Worm (Caenorhabditis elegans): ENCODE results near the gene ceh-18.
A peak's percentile ranks its signal among the peaks of the same experiment; 100 is the strongest.

Gene ceh-18

DNA sequence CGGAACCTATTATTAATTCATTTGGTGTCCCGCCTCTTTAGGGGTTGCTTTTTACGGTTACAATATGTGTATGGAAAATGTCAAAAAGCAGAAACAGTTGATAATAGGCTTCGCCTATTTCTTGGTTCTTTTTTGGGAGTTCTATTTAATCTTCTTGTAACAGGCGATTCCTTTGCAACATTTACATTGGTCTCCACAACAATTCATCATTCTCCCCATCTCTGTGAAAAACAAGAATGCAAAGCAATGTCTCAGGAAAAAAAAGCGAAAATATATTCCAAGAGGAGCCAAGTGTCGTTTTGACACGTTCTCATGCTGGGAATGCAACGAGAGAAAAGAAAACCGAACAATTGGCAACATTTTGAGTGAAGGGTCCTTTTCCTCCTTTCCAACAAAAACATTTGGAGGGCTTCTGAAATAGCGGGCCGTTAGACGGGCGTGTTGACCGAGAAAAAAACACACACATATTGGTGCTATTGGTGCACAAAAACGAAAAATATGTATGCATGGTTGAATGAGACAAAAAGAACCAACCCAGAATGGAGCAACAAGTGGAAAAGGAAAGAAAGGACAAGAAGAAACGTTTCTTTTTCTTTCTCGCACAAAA, 28.9 kb downstream of the ceh-18 start:
- TF ChIP-seq nhr-23 (tag; optimal IDR thresholded peaks at IDR 0.05) (no peak), lin-39 (tag; optimal IDR thresholded peaks at IDR 0.05) (peak; percentile 33)

ce11 chrX:3827311-3827710, 30.3 kb downstream of the ceh-18 start:
- TF ChIP-seq skn-1 (tag; optimal IDR thresholded peaks at IDR 0.05): no peak
- TF ChIP-seq elt-1 (tag; optimal IDR thresholded peaks at IDR 0.05): no peak
- TF ChIP-seq nhr-237 (tag; optimal IDR thresholded peaks at IDR 0.05): no peak
- peak; percentile 59 for TF ChIP-seq fkh-10 (GFP tag; optimal IDR thresholded peaks at IDR 0.05)
- no peak for TF ChIP-seq sea-2 (GFP tag; optimal IDR thresholded peaks at IDR 0.05)
- peak; percentile 23 for TF ChIP-seq hmg-11 (tag; optimal IDR thresholded peaks at IDR 0.05)
- no peak for TF ChIP-seq elt-2 (tag; optimal IDR thresholded peaks at IDR 0.05)
- TF ChIP-seq tbx-2 (tag; optimal IDR thresholded peaks at IDR 0.05): no peak
- no peak for TF ChIP-seq ztf-11 (tag; optimal IDR thresholded peaks at IDR 0.05)
- TF ChIP-seq daf-12 (tag; optimal IDR thresholded peaks at IDR 0.05): no peak
- TF ChIP-seq snpc-4 (tag; optimal IDR thresholded peaks at IDR 0.05): no peak
- TF ChIP-seq lin-15B (tag; optimal IDR thresholded peaks at IDR 0.05): no peak

ce11 chrX:3826863-3827262, 30.7 kb downstream of the ceh-18 start, which contains the start of gene fkh-9:
fkh-9 (minus strand) TSS chrX:3826963.
- TF ChIP-seq R02D3.7 (tag; optimal IDR thresholded peaks at IDR 0.05): no peak
- TF ChIP-seq pha-4 (tag; optimal IDR thresholded peaks at IDR 0.05): no peak
- no peak for TF ChIP-seq unc-62 (GFP tag; optimal IDR thresholded peaks at IDR 0.05)
- TF ChIP-seq nhr-76 (tag; optimal IDR thresholded peaks at IDR 0.05): no peak
- no peak for TF ChIP-seq lin-39 (tag; optimal IDR thresholded peaks at IDR 0.05)
- no peak for TF ChIP-seq ama-1 (optimal IDR thresholded peaks at IDR 0.05)
- no peak for TF ChIP-seq nhr-23 (tag; optimal IDR thresholded peaks at IDR 0.05)
- no peak for TF ChIP-seq mdl-1 (tag; optimal IDR thresholded peaks at IDR 0.05)
- TF ChIP-seq eor-1 (tag; optimal IDR thresholded peaks at IDR 0.05): no peak
- TF ChIP-seq unc-39 (tag; optimal IDR thresholded peaks at IDR 0.05): no peak
- TF ChIP-seq nhr-25 (tag; optimal IDR thresholded peaks at IDR 0.05): no peak

- TF ChIP-seq nhr-23 (tag; optimal IDR thresholded peaks at IDR 0.05): no peak
- TF ChIP-seq nfya-1 (tag; optimal IDR thresholded peaks at IDR 0.05; ENCODE audit: insufficient read depth): peak; percentile 9
- no peak for TF ChIP-seq ama-1 (optimal IDR thresholded peaks at IDR 0.05)
- no peak for TF ChIP-seq aly-2 (tag; optimal IDR thresholded peaks at IDR 0.05)
- peak; percentile 94 for TF ChIP-seq pha-4 (tag; optimal IDR thresholded peaks at IDR 0.05)
- no peak for TF ChIP-seq elt-3 (tag; optimal IDR thresholded peaks at IDR 0.05)
- no peak for TF ChIP-seq lin-39 (tag; optimal IDR thresholded peaks at IDR 0.05)
- no peak for TF ChIP-seq mdl-1 (tag; optimal IDR thresholded peaks at IDR 0.05)
- no peak for TF ChIP-seq jun-1 (tag; optimal IDR thresholded peaks at IDR 0.05)
- TF ChIP-seq mml-1 (tag; optimal IDR thresholded peaks at IDR 0.05): no peak
- no peak for TF ChIP-seq ztf-4 (tag; optimal IDR thresholded peaks at IDR 0.05)
- no peak for TF ChIP-seq nhr-12 (tag; optimal IDR thresholded peaks at IDR 0.05)
- peak; percentile 44 for TF ChIP-seq elt-2 (tag; optimal IDR thresholded peaks at IDR 0.05)
Observed at ce11 chrX:3826172-3826571, 31.4 kb downstream of the ceh-18 start.

DNA sequence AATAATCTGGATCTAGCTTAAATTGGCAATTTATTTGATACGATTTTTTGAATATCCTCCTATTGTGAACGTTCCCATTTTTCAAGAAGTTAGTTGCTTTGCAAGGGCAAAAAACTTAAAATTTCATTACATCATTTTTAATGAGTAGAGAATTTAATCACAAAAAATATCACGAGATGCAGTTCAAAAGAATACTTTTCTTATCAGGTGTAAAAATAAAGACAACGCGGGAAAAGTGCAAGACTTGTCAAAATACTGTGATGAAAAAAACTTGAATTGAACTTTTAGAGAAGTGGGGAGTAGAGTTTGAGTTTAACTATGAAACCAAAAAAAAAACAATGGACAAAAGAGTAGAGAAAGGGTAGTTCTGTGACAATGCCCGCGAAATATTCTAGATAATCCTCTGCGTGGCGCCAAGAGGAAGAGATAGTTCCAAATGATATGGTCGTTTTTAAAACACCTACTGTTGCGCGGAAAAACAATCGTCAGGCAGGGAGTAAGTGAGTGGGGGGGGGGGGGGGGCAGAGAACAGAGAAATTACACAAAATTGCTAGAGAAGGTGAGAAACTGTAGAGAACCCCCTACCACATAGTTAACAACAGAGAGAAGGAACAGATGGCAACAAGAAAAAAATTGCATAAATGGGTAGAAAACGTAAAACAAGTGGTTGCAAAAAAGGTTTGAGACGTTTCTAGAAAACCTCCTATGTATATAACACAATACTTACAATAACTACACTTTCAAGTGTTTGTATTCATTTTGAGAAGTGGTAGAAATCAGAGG, 32.5 kb downstream of the ceh-18 start:
- TF ChIP-seq unc-62 (GFP tag; optimal IDR thresholded peaks at IDR 0.05) (no peak), pqm-1 (tag; optimal IDR thresholded peaks at IDR 0.05) (peak; percentile 79), elt-2 (tag; optimal IDR thresholded peaks at IDR 0.05) (peak; percentile 79), egl-27 (tag; optimal IDR thresholded peaks at IDR 0.05) (no peak), zag-1 (tag; optimal IDR thresholded peaks at IDR 0.05) (no peak), nhr-237 (tag; optimal IDR thresholded peaks at IDR 0.05) (no peak), aly-2 (tag; optimal IDR thresholded peaks at IDR 0.05) (no peak), lin-15B (tag; optimal IDR thresholded peaks at IDR 0.05) (no peak), mml-1 (tag; optimal IDR thresholded peaks at IDR 0.05) (no peak), ceh-16 (tag; optimal IDR thresholded peaks at IDR 0.05) (no peak), hmg-11 (tag; optimal IDR thresholded peaks at IDR 0.05) (no peak), eor-1 (tag; optimal IDR thresholded peaks at IDR 0.05) (no peak), ztf-11 (tag; optimal IDR thresholded peaks at IDR 0.05) (no peak), jun-1 (tag; optimal IDR thresholded peaks at IDR 0.05) (no peak), elt-3 (tag; optimal IDR thresholded peaks at IDR 0.05) (no peak), pha-4 (tag; optimal IDR thresholded peaks at IDR 0.05) (no peak), R02D3.7 (tag; optimal IDR thresholded peaks at IDR 0.05) (no peak)

All from whole organism, L3 larva.